Fruit fly (Drosophila melanogaster): ENCODE data around the gene CG42831.

The CG42831 gene

DNA sequence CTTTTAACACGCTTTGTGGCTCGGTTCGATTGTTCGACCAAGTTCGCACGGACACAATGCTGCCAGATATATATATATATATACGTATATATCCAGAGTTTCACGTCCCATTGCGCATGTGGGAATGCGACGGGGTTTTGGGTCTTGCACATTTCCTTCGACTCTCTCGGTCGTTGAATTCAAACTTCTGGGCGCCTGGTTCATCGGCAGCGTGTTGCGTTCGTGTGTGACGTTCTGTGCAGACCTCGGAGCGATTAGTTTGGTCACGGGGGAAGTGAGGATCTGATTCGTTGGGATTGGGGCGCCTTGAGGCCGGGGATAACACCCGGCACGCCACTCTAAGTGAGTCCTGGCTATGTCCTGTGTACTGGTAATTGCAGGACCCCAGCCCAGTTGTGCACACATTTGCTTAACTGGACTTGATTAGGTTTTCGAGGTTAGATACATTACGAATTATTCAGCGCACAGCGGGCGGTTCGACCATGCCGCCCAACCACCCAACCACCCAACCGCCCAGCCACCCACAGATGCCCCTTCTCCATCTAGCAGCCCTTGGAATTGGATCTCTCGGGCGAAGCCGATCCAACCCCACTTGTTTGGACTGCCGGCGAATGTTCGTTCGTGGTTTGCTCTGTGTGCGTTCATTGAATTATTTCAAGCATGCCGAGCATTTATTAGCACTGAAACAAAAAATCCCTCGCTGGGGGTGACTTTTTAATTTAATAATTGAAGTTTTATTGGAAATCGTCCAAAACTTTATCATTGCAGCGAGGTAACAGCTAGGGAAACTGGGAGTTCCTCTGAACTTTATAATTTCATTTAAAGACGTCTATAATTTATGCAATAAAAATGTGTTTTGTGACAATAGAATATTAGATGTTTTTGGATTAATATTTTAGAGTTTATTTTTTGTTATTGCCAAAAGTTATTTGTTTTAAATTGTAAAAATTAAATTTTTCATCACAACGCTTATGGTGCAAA, 3.3 kb downstream of the CG42831 start (continued):
- no peak for TF ChIP-seq ap (GFP tag; IDR thresholded peaks at IDR 0.05)
- TF ChIP-seq mld (GFP tag; IDR thresholded peaks at IDR 0.05; ENCODE audit: partially characterized antibody): no peak
- TF ChIP-seq CTCF (GFP tag; optimal IDR thresholded peaks at IDR 0.05): no peak
- TF ChIP-seq Eip74EF (GFP tag; optimal IDR thresholded peaks at IDR 0.05): no peak
- no peak for TF ChIP-seq CG12769 (tag; optimal IDR thresholded peaks at IDR 0.05)
- TF ChIP-seq fu2 (GFP tag; optimal IDR thresholded peaks at IDR 0.05): no peak
- TF ChIP-seq insv (GFP tag; optimal IDR thresholded peaks at IDR 0.05): no peak
- no peak for TF ChIP-seq Bteb2 (GFP tag; optimal IDR thresholded peaks at IDR 0.05)
- no peak for TF ChIP-seq CG8478 (optimal IDR thresholded peaks at IDR 0.05)
- 0 out of 3 replicates have a peak, but pooled peaks have one; percentile 9 for TF ChIP-seq Dbx (GFP tag; IDR thresholded peaks at IDR 0.05)
- TF ChIP-seq CG8388 (GFP tag; optimal IDR thresholded peaks at IDR 0.05): peak; percentile 3
- no peak for TF ChIP-seq CG7928 (GFP tag; optimal IDR thresholded peaks at IDR 0.05)
- TF ChIP-seq tx (GFP tag; optimal IDR thresholded peaks at IDR 0.05): no peak
- TF ChIP-seq Ada2b (GFP tag; IDR thresholded peaks at IDR 0.05): no peak
- TF ChIP-seq pros (GFP tag; optimal IDR thresholded peaks at IDR 0.05): peak; percentile 43
- TF ChIP-seq CG11456 (GFP tag; IDR thresholded peaks at IDR 0.05): no peak
- no peak for TF ChIP-seq chm (GFP tag; IDR thresholded peaks at IDR 0.05)
- no peak for TF ChIP-seq trh (GFP tag; optimal IDR thresholded peaks at IDR 0.05)
- TF ChIP-seq gsb-n (tag; optimal IDR thresholded peaks at IDR 0.05): no peak
- no peak for TF ChIP-seq CG12104 (GFP tag; optimal IDR thresholded peaks at IDR 0.05)
- TF ChIP-seq fd102C (GFP tag; optimal IDR thresholded peaks at IDR 0.05): no peak
- TF ChIP-seq CG11085 (GFP tag; IDR thresholded peaks at IDR 0.05): no peak
- TF ChIP-seq otp (GFP tag; IDR thresholded peaks at IDR 0.05): no peak
- no peak for TF ChIP-seq Vsx1 (GFP tag; optimal IDR thresholded peaks at IDR 0.05)
- no peak for TF ChIP-seq run (tag; optimal IDR thresholded peaks at IDR 0.05)
- TF ChIP-seq bowl (GFP tag; IDR thresholded peaks at IDR 0.05): no peak
- TF ChIP-seq CG9215 (GFP tag; IDR thresholded peaks at IDR 0.05): no peak
- peak; percentile 7 for TF ChIP-seq Hr3 (GFP tag; optimal IDR thresholded peaks at IDR 0.05)
- TF ChIP-seq jumu (GFP tag; optimal IDR thresholded peaks at IDR 0.05): no peak
- no peak for TF ChIP-seq NC2α (GFP tag; optimal IDR thresholded peaks at IDR 0.05)
- TF ChIP-seq C15 (GFP tag; IDR thresholded peaks at IDR 0.05): no peak
- no peak for TF ChIP-seq Hr39 (optimal IDR thresholded peaks at IDR 0.05)
- no peak for TF ChIP-seq CG15073 (GFP tag; optimal IDR thresholded peaks at IDR 0.05)
- TF ChIP-seq dati (GFP tag; IDR thresholded peaks at IDR 0.05): no peak
- no peak for TF ChIP-seq gfzf (GFP tag; optimal IDR thresholded peaks at IDR 0.05)
- TF ChIP-seq CG7357 (GFP tag; IDR thresholded peaks at IDR 0.05): no peak
- peak; percentile 94 for TF ChIP-seq CG5180 (GFP tag; optimal IDR thresholded peaks at IDR 0.05)
- TF ChIP-seq CG6854 (GFP tag; optimal IDR thresholded peaks at IDR 0.05): no peak
- TF ChIP-seq org-1 (GFP tag; optimal IDR thresholded peaks at IDR 0.05): no peak
- TF ChIP-seq Jarid2 (GFP tag; optimal IDR thresholded peaks at IDR 0.05): no peak
- TF ChIP-seq CG1792 (GFP tag; optimal IDR thresholded peaks at IDR 0.05): no peak
- no peak for TF ChIP-seq btn (GFP tag; optimal IDR thresholded peaks at IDR 0.05)
- no peak for TF ChIP-seq ssp (GFP tag; IDR thresholded peaks at IDR 0.05)
- peak; percentile 58 for TF ChIP-seq Sox102F (GFP tag; optimal IDR thresholded peaks at IDR 0.05)
- no peak; the same call in 1 of the 2 replicates for TF ChIP-seq Bgb (GFP tag; IDR thresholded peaks at IDR 0.05; ENCODE audit: partially characterized antibody)
- TF ChIP-seq kah (GFP tag; optimal IDR thresholded peaks at IDR 0.05): no peak
- TF ChIP-seq Ssrp (tag; optimal IDR thresholded peaks at IDR 0.05): peak; percentile 27
- TF ChIP-seq CG42726 (GFP tag; IDR thresholded peaks at IDR 0.05; ENCODE audit: partially characterized antibody): no peak
- TF ChIP-seq lmd (GFP tag; IDR thresholded peaks at IDR 0.05): no peak
- TF ChIP-seq Fer1 (GFP tag; optimal IDR thresholded peaks at IDR 0.05): no peak
- TF ChIP-seq Chrac-16 (GFP tag; optimal IDR thresholded peaks at IDR 0.05): no peak

All from whole organism, embryonic.